Worm (Caenorhabditis elegans): ENCODE results near the gene F59B1.6.

DNA sequence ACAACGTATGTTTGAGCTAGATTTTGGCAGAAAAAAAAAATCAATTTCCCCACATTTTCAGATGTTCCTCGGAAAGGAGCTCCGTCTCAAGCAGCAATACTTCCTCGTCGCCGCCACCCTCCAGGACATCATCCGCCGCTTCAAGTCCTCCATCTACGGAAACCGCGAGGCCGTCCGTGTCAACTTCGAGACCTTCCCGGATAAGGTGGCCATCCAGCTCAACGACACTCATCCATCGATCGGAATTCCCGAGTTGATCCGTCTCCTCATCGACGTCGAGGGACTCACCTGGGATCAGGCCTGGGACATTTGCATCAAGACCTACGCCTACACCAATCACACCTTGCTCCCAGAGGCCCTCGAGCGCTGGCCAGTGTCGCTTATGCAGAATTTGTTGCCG lies 48.8 kb downstream of the F59B1.6 start:
- TF ChIP-seq ama-1 (optimal IDR thresholded peaks at IDR 0.05) (no peak), tbx-11 (GFP tag; IDR thresholded peaks at IDR 0.05) (no peak), hmg-4 (GFP tag; optimal IDR thresholded peaks at IDR 0.05) (no peak)

All from whole organism, early embryonic.